Worm (Caenorhabditis elegans) whole organism, young adult: ENCODE data around the gene nmad-1.

Experiments used
- C06A6.2 ChIP-seq: fragments of 200-800 bp; sonication (Bioruptor generic); conservative IDR thresholded peaks from 2 replicates; pipeline ENCODE4 v1.3.6; 2022; ENCODE audit warnings: missing genetic modification characterization, missing compliant biosample characterization
- F33H1.4 ChIP-seq: fragments of 200-800 bp; sonication (Bioruptor generic); IDR thresholded peaks from 2 replicates; pipeline ENCODE4 v1.3.6; 2022; ENCODE audit warnings: missing genetic modification reagents, missing genetic modification characterization, missing compliant biosample characterization
- F57A8.1 ChIP-seq: fragments of 200-800 bp; sonication (Bioruptor generic); optimal IDR thresholded peaks from 2 replicates; lab custom pipeline; 2018; ENCODE audit warnings: mild to moderate bottlenecking, missing genetic modification characterization, moderate library complexity, missing compliant biosample characterization
- Y53G8AR.9 ChIP-seq: fragments of 200-800 bp; sonication (Bioruptor generic); conservative IDR thresholded peaks from 2 replicates; pipeline ENCODE4 v1.3.6; 2022; ENCODE audit warnings: missing genetic modification reagents, missing genetic modification characterization, missing compliant biosample characterization
- Y95B8A.8 ChIP-seq: fragments of 200-800 bp; sonication (Bioruptor generic); IDR thresholded peaks from 2 replicates; pipeline ENCODE4 v1.3.6; 2022; ENCODE audit warnings: missing genetic modification reagents, missing genetic modification characterization, missing compliant biosample characterization
- aptf-3 ChIP-seq: fragments of 200-800 bp; sonication (Bioruptor generic); IDR thresholded peaks from 2 replicates; pipeline ENCODE4 v1.3.6; 2022; ENCODE audit warnings: missing genetic modification characterization, missing compliant biosample characterization
- atf-7 ChIP-seq: sonication (generic microtip); optimal IDR thresholded peaks from 2 replicates; lab custom pipeline; 2017; ENCODE audit warnings: mild to moderate bottlenecking, missing genetic modification characterization, missing compliant biosample characterization
- cebp-1 ChIP-seq, 2 experiments: fragments of 200-800 bp in 1 of 2; sonication (Bioruptor generic) in 1 of 2; sonication (generic microtip) in 1 of 2; IDR thresholded peaks in 1 of 2; optimal IDR thresholded peaks in 1 of 2; 2 replicates each; pipeline versions ENCODE4 v1.3.6 to Lab custom; 2017 to 2022; ENCODE audit warnings: missing compliant biosample characterization in 2 of 2, missing genetic modification characterization in 2 of 2, mild to moderate bottlenecking in 1 of 2, missing genetic modification reagents in 1 of 2, moderate library complexity in 1 of 2
- cebp-2 ChIP-seq: fragments of 200-800 bp; sonication (Bioruptor generic); IDR thresholded peaks from 2 replicates; pipeline ENCODE4 v1.3.6; 2022; ENCODE audit warnings: missing genetic modification characterization, missing compliant biosample characterization
- ceh-79 ChIP-seq: sonication (generic microtip); optimal IDR thresholded peaks from 2 replicates; lab custom pipeline; 2017; ENCODE audit warnings: mild to moderate bottlenecking, missing genetic modification characterization, missing compliant biosample characterization
- chd-7 ChIP-seq: sonication (generic microtip); optimal IDR thresholded peaks from 2 replicates; lab custom pipeline; 2016; ENCODE audit warnings: mild to moderate bottlenecking, missing genetic modification characterization, moderate library complexity, missing compliant biosample characterization
- egl-44 ChIP-seq: fragments of 200-800 bp; sonication (Bioruptor generic); IDR thresholded peaks from 2 replicates; pipeline ENCODE4 v1.3.6; 2022; ENCODE audit warnings: missing genetic modification reagents, missing genetic modification characterization, missing compliant biosample characterization
- him-1 ChIP-seq: sonication (generic microtip); optimal IDR thresholded peaks from 2 replicates; lab custom pipeline; 2016; ENCODE audit warnings: missing genotype, missing genetic modification reagents, missing genetic modification characterization, missing compliant biosample characterization
- hlh-12 ChIP-seq: sonication (generic microtip); optimal IDR thresholded peaks from 2 replicates; lab custom pipeline; 2016; ENCODE audit warnings: missing genetic modification characterization, missing compliant biosample characterization
- hmg-1.2 ChIP-seq: fragments of 200-800 bp; sonication (Bioruptor generic); IDR thresholded peaks from 2 replicates; pipeline ENCODE4 v1.3.6; 2022; ENCODE audit warnings: missing genetic modification reagents, missing genetic modification characterization, missing compliant biosample characterization
- hrde-1 ChIP-seq: sonication (generic microtip); optimal IDR thresholded peaks from 2 replicates; lab custom pipeline; 2016; ENCODE audit warnings: missing genetic modification characterization, mild to moderate bottlenecking, missing compliant biosample characterization, moderate library complexity, missing genotype, missing genetic modification reagents, borderline replicate concordance
- let-526 ChIP-seq: fragments of 200-800 bp; sonication (Bioruptor generic); IDR thresholded peaks from 2 replicates; pipeline ENCODE4 v1.3.6; 2022; ENCODE audit warnings: missing genetic modification reagents, missing genetic modification characterization, missing compliant biosample characterization
- lir-1 ChIP-seq: fragments of 200-800 bp; sonication (Bioruptor generic); conservative IDR thresholded peaks from 2 replicates; pipeline ENCODE4 v1.3.6; 2022; ENCODE audit warnings: missing genetic modification reagents, missing genetic modification characterization, missing compliant biosample characterization
- madf-3 ChIP-seq: fragments of 200-800 bp; sonication (Bioruptor generic); IDR thresholded peaks from 2 replicates; pipeline ENCODE4 v1.3.6; 2022; ENCODE audit warnings: missing genetic modification reagents, missing genetic modification characterization, missing compliant biosample characterization
- mxl-1 ChIP-seq: sonication (generic microtip); optimal IDR thresholded peaks from 2 replicates; lab custom pipeline; 2016; ENCODE audit warnings: missing genetic modification characterization, missing compliant biosample characterization
- nfya-2 ChIP-seq: fragments of 200-800 bp; sonication (Bioruptor generic); IDR thresholded peaks from 2 replicates; pipeline ENCODE4 v1.3.6; 2022; ENCODE audit warnings: missing genetic modification reagents, missing genetic modification characterization, missing compliant biosample characterization
- nhr-120 ChIP-seq: fragments of 200-800 bp; sonication (Bioruptor generic); IDR thresholded peaks from 2 replicates; pipeline ENCODE4 v1.3.6; 2022; ENCODE audit warnings: missing genetic modification characterization, missing compliant biosample characterization
- nhr-27 ChIP-seq: fragments of 200-800 bp; sonication (Bioruptor generic); optimal IDR thresholded peaks from 2 replicates; lab custom pipeline; 2018; ENCODE audit warnings: mild to moderate bottlenecking, missing genetic modification characterization, moderate library complexity, missing compliant biosample characterization
- nhr-90 ChIP-seq: sonication (generic microtip); optimal IDR thresholded peaks from 2 replicates; lab custom pipeline; 2016; ENCODE audit warnings: missing genotype, mild to moderate bottlenecking, missing genetic modification characterization, missing compliant biosample characterization
- snpc-3.4 ChIP-seq: sonication (generic microtip); optimal IDR thresholded peaks from 2 replicates; lab custom pipeline; 2017; ENCODE audit warnings: missing genetic modification characterization, mild to moderate bottlenecking, missing compliant biosample characterization, antibody characterized with exemption, moderate library complexity, missing genotype, missing genetic modification reagents
- somi-1 ChIP-seq: fragments of 200-800 bp; sonication (Bioruptor generic); optimal IDR thresholded peaks from 2 replicates; lab custom pipeline; 2018; ENCODE audit warnings: mild to moderate bottlenecking, missing genetic modification characterization, missing compliant biosample characterization
- tbx-9 ChIP-seq: sonication (generic microtip); optimal IDR thresholded peaks from 2 replicates; lab custom pipeline; 2016; ENCODE audit warnings: borderline replicate concordance, missing genetic modification characterization, inconsistent platforms, missing compliant biosample characterization
- zim-3 ChIP-seq: sonication (generic microtip); optimal IDR thresholded peaks from 2 replicates; lab custom pipeline; 2017; ENCODE audit warnings: mild to moderate bottlenecking, missing genetic modification characterization, moderate library complexity, missing compliant biosample characterization
- ztf-26 ChIP-seq: sonication (generic microtip); optimal IDR thresholded peaks from 2 replicates; lab custom pipeline; 2017; ENCODE audit warnings: missing genetic modification characterization, missing compliant biosample characterization
- ztf-28 ChIP-seq: fragments of 200-800 bp; sonication (Bioruptor generic); IDR thresholded peaks from 2 replicates; pipeline ENCODE4 v1.3.6; 2022; ENCODE audit warnings: missing genetic modification reagents, missing genetic modification characterization, missing compliant biosample characterization

nmad-1 gene

ce11 chrIII:5581049-5581448, 26.3 kb upstream of the nmad-1 start, which contains the start of gene F56D2.5:
F56D2.5 (minus strand) TSS chrIII:5581419.
- TF ChIP-seq hmg-1.2 (GFP tag; lab: Robert Waterston, UW) (no peak), cebp-1 (GFP tag; IDR thresholded peaks at IDR 0.05; lab: Robert Waterston, UW) (peak; percentile 93), cebp-1 (tag; optimal IDR thresholded peaks at IDR 0.05; lab: Kevin White, UChicago) (peak; percentile 97)

ce11 chrIII:5573694-5574093, 19.0 kb upstream of the nmad-1 start, which contains the start of gene molo-1:
molo-1 (plus strand) TSS chrIII:5573994.
- TF ChIP-seq hrde-1 (no peak), ztf-28 (no peak), ztf-26 (tag; lab: Kevin White, UChicago) (no peak), nhr-120 (GFP tag; lab: Robert Waterston, UW) (no peak), C06A6.2 (GFP tag; lab: Robert Waterston, UW) (no peak), him-1 (tag; lab: Kevin White, UChicago) (no peak), F57A8.1 (GFP tag; lab: Kevin White, UChicago) (no peak), F33H1.4 (GFP tag; lab: Robert Waterston, UW) (no peak)

- no peak for TF ChIP-seq lir-1 (GFP tag; lab: Robert Waterston, UW)
- TF ChIP-seq him-1 (tag; lab: Kevin White, UChicago): no peak
- TF ChIP-seq nhr-27: no peak
- no peak for TF ChIP-seq nfya-2 (GFP tag; lab: Robert Waterston, UW)
- no peak for TF ChIP-seq Y95B8A.8 (GFP tag; lab: Robert Waterston, UW)
Measured at ce11 chrIII:5572806-5573205, 18.1 kb upstream of the nmad-1 start.

ce11 chrIII:5570814-5571443, 16.2 kb upstream of the nmad-1 start:
- no peak for TF ChIP-seq let-526 (GFP tag; lab: Robert Waterston, UW)
- no peak for TF ChIP-seq Y53G8AR.9 (GFP tag; lab: Robert Waterston, UW)
- TF ChIP-seq, all 124 proteins: peak for 0

ce11 chrIII:5568679-5569078, 13.9 kb upstream of the nmad-1 start, which contains the start of gene nspb-12:
nspb-12 (minus strand) TSS chrIII:5568779.
- no peak for TF ChIP-seq zim-3 (tag; lab: Kevin White, UChicago)
- TF ChIP-seq madf-3 (GFP tag; lab: Robert Waterston, UW): no peak
- no peak for TF ChIP-seq somi-1
- TF ChIP-seq egl-44 (GFP tag; lab: Robert Waterston, UW): no peak

ce11 chrIII:5568265-5568664, 13.5 kb upstream of the nmad-1 start:
- TF ChIP-seq tbx-9 (tag; lab: Kevin White, UChicago): no peak
- 0 out of 2 replicates have a peak, but pooled peaks have one; percentile 12 for TF ChIP-seq aptf-3 (GFP tag; lab: Robert Waterston, UW)

ce11 chrIII:5566496-5566895, 11.8 kb upstream of the nmad-1 start:
- no peak for TF ChIP-seq nhr-90 (tag; lab: Kevin White, UChicago)
- TF ChIP-seq atf-7 (tag; lab: Kevin White, UChicago): no peak
- TF ChIP-seq mxl-1: no peak
- TF ChIP-seq snpc-3.4 (tag; lab: Kevin White, UChicago): no peak
- TF ChIP-seq lir-1 (GFP tag; lab: Robert Waterston, UW): no peak
- no peak for TF ChIP-seq let-526 (GFP tag; lab: Robert Waterston, UW)
- TF ChIP-seq chd-7 (tag; lab: Kevin White, UChicago): no peak
- TF ChIP-seq C06A6.2 (GFP tag; lab: Robert Waterston, UW): no peak
- TF ChIP-seq hlh-12 (tag; lab: Kevin White, UChicago): no peak
- TF ChIP-seq hrde-1: no peak
- TF ChIP-seq ceh-79 (tag; lab: Kevin White, UChicago): no peak
- no peak for TF ChIP-seq cebp-2 (GFP tag; lab: Robert Waterston, UW)
